Worm (Caenorhabditis elegans): ENCODE data around the gene affl-2.

affl-2 gene

DNA sequence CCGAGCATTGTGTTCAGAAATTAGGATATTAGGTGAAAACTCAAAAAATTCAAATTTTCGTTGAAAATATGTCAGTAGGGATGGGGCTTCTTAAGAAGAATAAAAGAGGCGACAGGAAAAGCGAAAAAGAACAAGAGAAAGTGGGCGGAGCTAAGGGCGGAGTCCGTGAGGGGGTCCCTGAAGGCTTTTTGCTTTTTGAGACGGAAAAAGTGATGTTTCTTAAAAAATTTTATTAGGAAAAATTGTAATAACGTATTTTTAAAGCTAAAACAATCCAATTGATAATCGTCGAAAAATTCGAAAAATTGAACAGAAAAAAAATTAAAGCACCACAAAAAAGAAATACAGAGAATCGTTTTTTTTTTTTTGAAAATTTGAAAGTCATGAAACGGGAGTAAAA, 29.0 kb downstream of the affl-2 start, which contains the start of gene Y55B1BR.6:
Y55B1BR.6 (minus strand) TSS at position 101 of the 400 bp plus-strand sequence.
- TF ChIP-seq scrt-1 (GFP tag; IDR thresholded peaks at IDR 0.05) (no peak), hmbx-1 (tag; optimal IDR thresholded peaks at IDR 0.05) (no peak), ets-7 (tag; optimal IDR thresholded peaks at IDR 0.05) (no peak), aly-1 (tag; optimal IDR thresholded peaks at IDR 0.05) (no peak), hmg-4 (GFP tag; optimal IDR thresholded peaks at IDR 0.05) (no peak), sea-1 (GFP tag; conservative IDR thresholded peaks at IDR 0.05) (no peak), ceh-13 (GFP tag; optimal IDR thresholded peaks at IDR 0.05) (no peak), ama-1 (optimal IDR thresholded peaks at IDR 0.05) (no peak), pes-1 (GFP tag; IDR thresholded peaks at IDR 0.05) (no peak), ceh-36 (tag; optimal IDR thresholded peaks at IDR 0.05) (no peak), hnd-1 (tag; optimal IDR thresholded peaks at IDR 0.05) (no peak), B0310.2 (tag; optimal IDR thresholded peaks at IDR 0.05) (no peak), flt-1 (GFP tag; IDR thresholded peaks at IDR 0.05) (no peak), tbx-11 (GFP tag; IDR thresholded peaks at IDR 0.05) (no peak), tra-4 (tag; optimal IDR thresholded peaks at IDR 0.05) (no peak), F13C5.2 (tag; optimal IDR thresholded peaks at IDR 0.05) (no peak), tbx-37 (GFP tag; conservative IDR thresholded peaks at IDR 0.05) (no peak)

DNA sequence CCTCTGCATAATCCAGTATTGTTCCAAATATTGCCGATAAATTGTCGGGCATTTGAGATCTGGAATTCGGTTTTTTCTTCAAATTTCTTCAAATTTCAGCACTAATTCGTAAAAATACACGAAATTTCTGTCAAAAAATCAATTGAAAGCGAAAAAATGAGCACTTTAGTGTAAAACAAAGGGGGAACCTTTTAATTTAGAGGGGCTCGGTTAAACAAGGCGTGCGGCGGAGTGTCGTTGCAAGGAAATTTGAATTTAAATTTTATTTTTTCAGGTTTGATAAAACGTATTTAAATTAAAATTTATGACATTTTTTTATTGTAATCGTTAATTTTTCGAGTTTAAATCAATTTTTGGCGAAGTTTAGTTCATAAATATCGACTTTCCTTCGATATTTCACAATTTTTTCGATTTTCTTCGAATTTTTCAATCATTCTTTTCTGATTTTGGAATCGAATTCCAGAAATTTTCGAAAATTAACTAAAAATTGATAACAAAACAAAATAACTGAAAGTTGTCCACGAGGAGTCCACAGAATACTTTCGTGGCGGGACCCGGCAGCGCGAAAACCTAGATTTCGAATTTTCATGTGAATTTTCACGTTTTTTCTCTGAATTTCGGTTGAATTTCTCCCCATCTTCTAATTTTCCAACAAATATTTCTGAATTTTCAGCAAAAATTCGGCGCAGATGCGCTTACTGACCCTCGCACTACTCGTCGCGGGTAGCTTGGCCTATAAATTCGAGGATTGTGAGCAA, 37.1 kb downstream of the affl-2 start, which contains the start of the genes magu-1 and nemp-1:
magu-1 (minus strand) TSS at position 59 of the 758 bp plus-strand sequence.
nemp-1 (plus strand) TSS at position 674 of the 758 bp plus-strand sequence.
- TF ChIP-seq B0310.2 (tag; optimal IDR thresholded peaks at IDR 0.05) = no peak
- no peak for TF ChIP-seq hmg-4 (GFP tag; optimal IDR thresholded peaks at IDR 0.05)
- TF ChIP-seq flt-1 (GFP tag; IDR thresholded peaks at IDR 0.05) = no peak
- TF ChIP-seq F13C5.2 (tag; optimal IDR thresholded peaks at IDR 0.05) = no peak
- TF ChIP-seq pes-1 (GFP tag; IDR thresholded peaks at IDR 0.05) = no peak
- TF ChIP-seq ceh-36 (tag; optimal IDR thresholded peaks at IDR 0.05) = no peak
- TF ChIP-seq ama-1 (optimal IDR thresholded peaks at IDR 0.05) = no peak
- no peak for TF ChIP-seq aly-1 (tag; optimal IDR thresholded peaks at IDR 0.05)
- TF ChIP-seq sea-1 (GFP tag; conservative IDR thresholded peaks at IDR 0.05) = no peak
- TF ChIP-seq hmbx-1 (tag; optimal IDR thresholded peaks at IDR 0.05) = no peak
- no peak for TF ChIP-seq tbx-11 (GFP tag; IDR thresholded peaks at IDR 0.05)
- no peak for TF ChIP-seq ceh-13 (GFP tag; optimal IDR thresholded peaks at IDR 0.05)
- no peak for TF ChIP-seq tra-4 (tag; optimal IDR thresholded peaks at IDR 0.05)
- no peak for TF ChIP-seq scrt-1 (GFP tag; IDR thresholded peaks at IDR 0.05)

DNA sequence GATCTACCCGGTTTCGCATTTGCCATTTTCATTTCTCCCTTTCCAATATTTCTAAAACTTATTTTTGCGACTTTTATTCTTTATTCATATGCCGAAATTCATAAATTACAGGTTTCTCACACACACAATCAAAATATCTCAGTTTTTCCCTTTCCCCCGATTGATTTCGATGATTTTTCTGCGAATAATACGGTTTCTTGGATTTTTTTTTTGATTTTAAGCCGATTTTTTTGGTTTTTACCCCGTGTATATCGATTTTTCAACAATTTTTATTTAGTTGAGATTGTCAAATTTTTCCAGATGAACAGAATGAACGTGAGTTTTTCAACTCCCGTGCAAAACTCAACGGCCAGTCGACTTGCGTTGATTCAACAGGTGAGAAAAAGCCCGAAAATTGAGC, 40.5 kb downstream of the affl-2 start, which contains the start of gene mat-3:
mat-3 (plus strand) TSS at position 301 of the 400 bp plus-strand sequence.
- no peak for TF ChIP-seq ceh-13 (GFP tag; optimal IDR thresholded peaks at IDR 0.05)
- no peak for TF ChIP-seq B0310.2 (tag; optimal IDR thresholded peaks at IDR 0.05)
- TF ChIP-seq ama-1 (optimal IDR thresholded peaks at IDR 0.05) = no peak
- no peak for TF ChIP-seq ets-7 (tag; optimal IDR thresholded peaks at IDR 0.05)
- no peak for TF ChIP-seq aly-1 (tag; optimal IDR thresholded peaks at IDR 0.05)
- TF ChIP-seq pes-1 (GFP tag; IDR thresholded peaks at IDR 0.05) = no peak
- no peak for TF ChIP-seq ceh-36 (tag; optimal IDR thresholded peaks at IDR 0.05)
- TF ChIP-seq hmbx-1 (tag; optimal IDR thresholded peaks at IDR 0.05) = no peak
- no peak for TF ChIP-seq F13C5.2 (tag; optimal IDR thresholded peaks at IDR 0.05)

- TF ChIP-seq sea-1 (GFP tag; conservative IDR thresholded peaks at IDR 0.05) = no peak
- no peak for TF ChIP-seq ets-7 (tag; optimal IDR thresholded peaks at IDR 0.05)
- TF ChIP-seq tbx-37 (GFP tag; conservative IDR thresholded peaks at IDR 0.05) = no peak
- no peak for TF ChIP-seq ceh-36 (tag; optimal IDR thresholded peaks at IDR 0.05)
- TF ChIP-seq flt-1 (GFP tag; IDR thresholded peaks at IDR 0.05) = no peak
- no peak for TF ChIP-seq ama-1 (optimal IDR thresholded peaks at IDR 0.05)
- no peak for TF ChIP-seq hmg-4 (GFP tag; optimal IDR thresholded peaks at IDR 0.05)
- TF ChIP-seq scrt-1 (GFP tag; IDR thresholded peaks at IDR 0.05) = no peak
- TF ChIP-seq B0310.2 (tag; optimal IDR thresholded peaks at IDR 0.05) = no peak
- TF ChIP-seq hmbx-1 (tag; optimal IDR thresholded peaks at IDR 0.05) = no peak
Measured at ce11 chrIII:481259-481658, 46.6 kb downstream of the affl-2 start.

DNA sequence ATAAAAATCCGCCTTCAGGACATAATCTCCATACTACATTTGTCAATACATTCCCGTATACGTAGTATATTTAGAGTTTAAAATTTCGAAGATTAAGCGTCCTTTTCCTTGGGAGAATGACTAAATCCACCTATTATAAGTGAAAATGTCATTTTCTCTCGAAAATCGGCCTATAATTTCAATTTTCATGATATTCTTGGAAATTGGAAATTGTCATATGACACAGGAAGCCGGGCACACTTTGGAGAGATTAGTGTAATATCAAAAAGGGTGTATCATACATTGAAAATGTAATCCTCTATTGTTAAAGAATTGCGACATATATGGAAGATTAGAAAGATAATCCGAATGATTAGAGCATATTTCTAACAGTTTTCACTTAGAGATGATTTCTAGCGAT, 48.0 kb downstream of the affl-2 start:
- TF ChIP-seq tbx-11 (GFP tag; IDR thresholded peaks at IDR 0.05) (no peak), tra-4 (tag; optimal IDR thresholded peaks at IDR 0.05) (no peak), ets-7 (tag; optimal IDR thresholded peaks at IDR 0.05) (no peak), hmg-4 (GFP tag; optimal IDR thresholded peaks at IDR 0.05) (no peak), hnd-1 (tag; optimal IDR thresholded peaks at IDR 0.05) (no peak)

DNA sequence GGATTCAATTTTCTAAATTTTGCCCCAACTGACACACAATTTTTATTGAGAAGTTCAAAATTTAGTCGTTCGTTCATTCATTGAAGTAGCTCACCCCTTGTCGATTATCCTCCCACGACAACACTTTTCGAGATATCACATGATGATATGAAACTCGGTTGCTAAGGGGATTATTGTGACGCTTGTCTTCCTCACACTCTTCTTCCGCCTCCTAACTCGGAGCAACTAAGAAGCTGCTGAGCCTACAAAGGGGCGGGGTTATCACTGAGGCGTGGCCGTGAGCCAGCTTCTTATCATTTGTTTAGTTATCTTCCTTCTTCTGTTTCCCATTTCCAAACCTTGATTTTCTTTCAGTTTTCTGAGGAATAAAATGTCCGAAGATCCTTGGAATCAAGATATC, 48.9 kb downstream of the affl-2 start, which contains the start of gene F10C5.3:
F10C5.3 (plus strand) TSS at position 313 of the 400 bp plus-strand sequence.
- TF ChIP-seq ceh-36 (tag; optimal IDR thresholded peaks at IDR 0.05) = no peak
- no peak for TF ChIP-seq hmg-4 (GFP tag; optimal IDR thresholded peaks at IDR 0.05)
- TF ChIP-seq tra-4 (tag; optimal IDR thresholded peaks at IDR 0.05) = no peak
- no peak for TF ChIP-seq ama-1 (optimal IDR thresholded peaks at IDR 0.05)
- TF ChIP-seq hmbx-1 (tag; optimal IDR thresholded peaks at IDR 0.05) = no peak
- no peak for TF ChIP-seq pes-1 (GFP tag; IDR thresholded peaks at IDR 0.05)
- TF ChIP-seq tbx-37 (GFP tag; conservative IDR thresholded peaks at IDR 0.05) = no peak
- no peak for TF ChIP-seq scrt-1 (GFP tag; IDR thresholded peaks at IDR 0.05)
- no peak for TF ChIP-seq hnd-1 (tag; optimal IDR thresholded peaks at IDR 0.05)
- no peak for TF ChIP-seq tbx-11 (GFP tag; IDR thresholded peaks at IDR 0.05)
- TF ChIP-seq ceh-13 (GFP tag; optimal IDR thresholded peaks at IDR 0.05) = no peak
- no peak for TF ChIP-seq ets-7 (tag; optimal IDR thresholded peaks at IDR 0.05)
- TF ChIP-seq sea-1 (GFP tag; conservative IDR thresholded peaks at IDR 0.05) = no peak
- TF ChIP-seq flt-1 (GFP tag; IDR thresholded peaks at IDR 0.05) = no peak
- no peak for TF ChIP-seq F13C5.2 (tag; optimal IDR thresholded peaks at IDR 0.05)
- no peak for TF ChIP-seq B0310.2 (tag; optimal IDR thresholded peaks at IDR 0.05)
- no peak for TF ChIP-seq aly-1 (tag; optimal IDR thresholded peaks at IDR 0.05)

ce11 chrIII:486077-486597, 51.4 kb downstream of the affl-2 start, which contains the start of gene nlp-32:
Gene nlp-32 (minus strand): TSS chrIII:486547.
- TF ChIP-seq ceh-36 (tag; optimal IDR thresholded peaks at IDR 0.05) = no peak
- TF ChIP-seq aly-1 (tag; optimal IDR thresholded peaks at IDR 0.05) = no peak
- TF ChIP-seq tra-4 (tag; optimal IDR thresholded peaks at IDR 0.05) = no peak
- no peak for TF ChIP-seq hmg-4 (GFP tag; optimal IDR thresholded peaks at IDR 0.05)
- TF ChIP-seq tbx-11 (GFP tag; IDR thresholded peaks at IDR 0.05) = no peak
- TF ChIP-seq B0310.2 (tag; optimal IDR thresholded peaks at IDR 0.05) = no peak
- no peak for TF ChIP-seq F13C5.2 (tag; optimal IDR thresholded peaks at IDR 0.05)
- no peak for TF ChIP-seq tbx-37 (GFP tag; conservative IDR thresholded peaks at IDR 0.05)
- TF ChIP-seq scrt-1 (GFP tag; IDR thresholded peaks at IDR 0.05) = no peak
- no peak for TF ChIP-seq hmbx-1 (tag; optimal IDR thresholded peaks at IDR 0.05)
